Worm (Caenorhabditis elegans) whole organism, L2 larva: ENCODE results near the gene clc-25.

ENCODE experiments used
- F13H6.1 ChIP-seq: sonication (generic microtip); optimal IDR thresholded peaks from 2 replicates; lab custom pipeline; 2016; ENCODE audit warnings: missing genetic modification characterization, missing compliant biosample characterization
- ZK546.5 ChIP-seq: sonication (generic microtip); optimal IDR thresholded peaks from 2 replicates; lab custom pipeline; 2017; ENCODE audit warnings: missing biosample characterization, missing genetic modification characterization
- alr-1 ChIP-seq: fragments of 150-350 bp; optimal IDR thresholded peaks from 2 replicates; lab custom pipeline; 2014; ENCODE audit warnings: missing biosample characterization, missing genetic modification characterization
- lsy-2 ChIP-seq, 2 experiments: fragments of 150-350 bp in 1 of 2; sonication (generic microtip) in 1 of 2; optimal IDR thresholded peaks; 2 replicates each; lab custom pipeline; 2014 to 2017; ENCODE audit warnings: missing biosample characterization in 2 of 2, missing genetic modification characterization in 2 of 2
- nhr-21 ChIP-seq: fragments of 150-350 bp; optimal IDR thresholded peaks from 2 replicates; lab custom pipeline; 2014; ENCODE audit warnings: missing biosample characterization, missing genetic modification characterization
- nhr-25 ChIP-seq: fragments of 150-350 bp; sonication (generic microtip); optimal IDR thresholded peaks from 3 replicates; lab custom pipeline; 2014; ENCODE audit warnings: missing biosample characterization, missing genetic modification characterization
- unc-62 ChIP-seq: fragments of 150-350 bp; optimal IDR thresholded peaks from 2 replicates; lab custom pipeline; 2014; ENCODE audit warnings: missing biosample characterization, missing genetic modification reagents, missing genetic modification characterization
- ztf-1 ChIP-seq: fragments of 200-800 bp; sonication (Bioruptor generic); conservative IDR thresholded peaks from 2 replicates; pipeline ENCODE4 v1.3.6; 2022; ENCODE audit warnings: missing genetic modification characterization, missing compliant biosample characterization
- ztf-11 ChIP-seq: sonication (generic microtip); optimal IDR thresholded peaks from 2 replicates; lab custom pipeline; 2017; ENCODE audit warnings: missing biosample characterization, missing genetic modification characterization
- ztf-4 ChIP-seq: fragments of 150-350 bp; optimal IDR thresholded peaks from 2 replicates; lab custom pipeline; 2014; ENCODE audit warnings: missing biosample characterization, missing genetic modification characterization

DNA sequence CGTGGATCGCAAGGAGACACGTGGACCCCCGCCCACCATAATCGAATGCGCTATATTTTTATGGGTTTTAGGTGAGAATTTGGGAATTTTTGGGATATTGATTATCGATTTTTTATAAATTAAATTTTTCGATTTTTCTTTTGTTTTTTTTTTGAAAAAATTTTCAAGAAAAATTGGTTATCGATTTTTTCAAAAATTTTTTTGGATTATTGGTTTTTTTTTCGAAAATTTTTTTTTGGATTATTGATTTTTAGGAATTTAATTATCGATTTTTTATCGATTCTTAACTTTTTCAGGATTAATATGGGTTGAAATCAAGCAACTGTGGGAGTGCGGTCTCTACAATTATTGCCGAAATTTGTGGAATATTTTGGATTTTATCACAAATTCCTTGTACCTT lies 29.6 kb downstream of the clc-25 start:
- TF ChIP-seq F13H6.1 (no peak), nhr-21 (tag; lab: Kevin White, UChicago) (no peak), lsy-2 (tag; optimal IDR thresholded peaks at IDR 0.05; lab: Kevin White, UChicago) (no peak), ztf-1 (GFP tag; lab: Robert Waterston, UW) (no peak), alr-1 (tag; lab: Kevin White, UChicago) (no peak), nhr-25 (tag; lab: Kevin White, UChicago) (no peak), ztf-11 (tag; lab: Kevin White, UChicago) (no peak), ZK546.5 (tag; lab: Kevin White, UChicago) (no peak), unc-62 (GFP tag; lab: Kevin White, UChicago) (no peak), ztf-4 (tag; lab: Kevin White, UChicago) (no peak)
